Fruit fly (Drosophila melanogaster) S2 (cell line): ENCODE results near the gene CG11342.

Experiments
- CG8478 ChIP-seq: fragments of >200 bp; optimal IDR thresholded peaks from 2 replicates; lab custom pipeline; 2018
- CTCF ChIP-seq, 2 experiments: fragments of >200 bp; optimal IDR thresholded peaks; 2 replicates each; lab custom pipeline; 2018

DNA sequence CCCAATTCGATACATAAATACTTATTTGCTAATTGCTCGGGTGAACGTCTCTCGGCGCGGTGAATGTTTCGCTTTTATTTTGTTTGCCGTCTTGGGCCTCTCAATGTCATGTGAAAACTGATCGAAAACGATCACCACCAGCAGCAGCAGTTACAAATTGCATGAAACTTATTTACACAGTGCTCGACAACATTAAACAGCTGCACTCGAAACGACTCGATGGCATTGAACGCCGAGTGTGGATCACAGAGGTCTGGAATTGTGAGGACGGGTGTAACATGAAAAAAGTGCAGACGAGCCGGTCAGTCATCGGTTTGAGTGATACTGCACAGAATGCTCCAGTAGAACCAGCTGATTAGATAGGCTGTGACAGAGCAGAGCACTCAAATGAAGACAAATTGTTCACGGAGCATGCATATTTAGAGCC lies 9.5 kb downstream of the CG11342 start:
- TF ChIP-seq CG8478 (lab: Kevin White, UChicago) (no peak), CTCF (optimal IDR thresholded peaks at IDR 0.05; lab: Kevin White, UChicago) (no peak)
